Fruit fly (Drosophila melanogaster): ENCODE data around the gene CG14395.

Gene CG14395

dm6 chr3R:12681275-12681674 lies 18.6 kb downstream of the CG14395 start, which contains the start of gene Cyp313a4:
Gene Cyp313a4, minus strand, starts transcription at chr3R:12681375.
- no peak for TF ChIP-seq CTCF (optimal IDR thresholded peaks at IDR 0.05)
- no peak for TF ChIP-seq CG8478 (optimal IDR thresholded peaks at IDR 0.05)

- TF ChIP-seq CTCF (optimal IDR thresholded peaks at IDR 0.05) (no peak), CG8478 (optimal IDR thresholded peaks at IDR 0.05) (no peak)
Observed at dm6 chr3R:12685290-12685689, 22.7 kb downstream of the CG14395 start.

dm6 chr3R:12688116-12688515 lies 25.5 kb downstream of the CG14395 start:
- no peak for TF ChIP-seq CG8478 (optimal IDR thresholded peaks at IDR 0.05)
- TF ChIP-seq CTCF (optimal IDR thresholded peaks at IDR 0.05): no peak

- TF ChIP-seq CTCF (optimal IDR thresholded peaks at IDR 0.05) (no peak), CG8478 (optimal IDR thresholded peaks at IDR 0.05) (no peak)
Observed at dm6 chr3R:12688672-12689417, 26.2 kb downstream of the CG14395 start, which contains the start of gene kar. Gene kar, minus strand, starts transcription at chr3R:12689367.

dm6 chr3R:12691422-12692101 lies 28.9 kb downstream of the CG14395 start, which contains the start of gene Arp1:
Gene Arp1, plus strand, starts transcription at chr3R:12691743.
- TF ChIP-seq CTCF (optimal IDR thresholded peaks at IDR 0.05): no peak
- TF ChIP-seq CG8478 (optimal IDR thresholded peaks at IDR 0.05): no peak

dm6 chr3R:12692497-12692896 lies 29.9 kb downstream of the CG14395 start, which contains the start of gene CG31347:
Gene CG31347, minus strand, starts transcription at chr3R:12692597.
- no peak for TF ChIP-seq CG8478 (optimal IDR thresholded peaks at IDR 0.05)

- TF ChIP-seq CG8478 (optimal IDR thresholded peaks at IDR 0.05): no peak
- TF ChIP-seq CTCF (optimal IDR thresholded peaks at IDR 0.05): no peak
Observed at dm6 chr3R:12694742-12695141, 32.1 kb downstream of the CG14395 start, which contains the start of the genes CG14391 and NijC. Gene CG14391, minus strand, starts transcription at chr3R:12694842. Gene NijC, plus strand, starts transcription at chr3R:12695129.

- TF ChIP-seq CG8478 (optimal IDR thresholded peaks at IDR 0.05) (no peak), CTCF (optimal IDR thresholded peaks at IDR 0.05) (no peak)
Observed at dm6 chr3R:12697022-12697421, 34.4 kb downstream of the CG14395 start, which contains the start of gene Past1. Gene Past1, plus strand, starts transcription at chr3R:12697322.

- TF ChIP-seq CTCF (optimal IDR thresholded peaks at IDR 0.05) (no peak), CG8478 (optimal IDR thresholded peaks at IDR 0.05) (no peak)
Observed at dm6 chr3R:12697571-12698039, 35.0 kb downstream of the CG14395 start.

- TF ChIP-seq CTCF (optimal IDR thresholded peaks at IDR 0.05) (no peak), CG8478 (optimal IDR thresholded peaks at IDR 0.05) (no peak)
Observed at dm6 chr3R:12698363-12698762, 35.7 kb downstream of the CG14395 start.

- TF ChIP-seq CTCF (optimal IDR thresholded peaks at IDR 0.05) (no peak), CG8478 (optimal IDR thresholded peaks at IDR 0.05) (no peak)
Observed at dm6 chr3R:12699620-12700378, 37.2 kb downstream of the CG14395 start.

- TF ChIP-seq CG8478 (optimal IDR thresholded peaks at IDR 0.05): no peak
- no peak for TF ChIP-seq CTCF (optimal IDR thresholded peaks at IDR 0.05)
Observed at dm6 chr3R:12700454-12700853, 37.8 kb downstream of the CG14395 start.

- TF ChIP-seq CG8478 (optimal IDR thresholded peaks at IDR 0.05): no peak
- no peak for TF ChIP-seq CTCF (optimal IDR thresholded peaks at IDR 0.05)
Observed at dm6 chr3R:12701257-12701656, 38.6 kb downstream of the CG14395 start.

- no peak for TF ChIP-seq CG8478 (optimal IDR thresholded peaks at IDR 0.05)
- no peak for TF ChIP-seq CTCF (optimal IDR thresholded peaks at IDR 0.05)
Observed at dm6 chr3R:12701994-12702494, 39.4 kb downstream of the CG14395 start.

- TF ChIP-seq CTCF (optimal IDR thresholded peaks at IDR 0.05) (no peak), CG8478 (optimal IDR thresholded peaks at IDR 0.05) (no peak)
Observed at dm6 chr3R:12704861-12705260, 42.2 kb downstream of the CG14395 start, which contains the start of gene CG12279. Gene CG12279, plus strand, starts transcription at chr3R:12705094.

All from S2 (cell line).